Fruit fly (Drosophila melanogaster) whole organism, embryonic: ENCODE data around the gene CG4537.
A peak's percentile ranks its signal among the peaks of the same experiment; 100 is the strongest.

Source experiments
- Blimp-1 ChIP-seq: fragments of 200-800 bp; sonication (Bioruptor generic); optimal IDR thresholded peaks from 3 replicates; lab custom pipeline; 2018; ENCODE audit warnings: missing biosample characterization, missing genetic modification characterization, mild to moderate bottlenecking, moderate library complexity, missing genetic modification reagents
- CG11456 ChIP-seq: fragments of 200-800 bp; sonication (Bioruptor generic); IDR thresholded peaks from 3 replicates; pipeline ENCODE4 v1.3.6; 2022; ENCODE audit warnings: missing biosample characterization, missing genetic modification characterization
- CG12104 ChIP-seq: fragments of 200-800 bp; sonication (Bioruptor generic); optimal IDR thresholded peaks from 3 replicates; lab custom pipeline; 2016; ENCODE audit warnings: missing biosample characterization, missing genetic modification characterization
- CG12236 ChIP-seq: fragments of 200-800 bp; sonication (Bioruptor generic); optimal IDR thresholded peaks from 2 replicates; lab custom pipeline; 2016; ENCODE audit warnings: missing biosample characterization, missing genetic modification characterization
- CG12391 ChIP-seq: fragments of 200-800 bp; sonication (Bioruptor generic); optimal IDR thresholded peaks from 3 replicates; lab custom pipeline; 2018; ENCODE audit warnings: missing biosample characterization, mild to moderate bottlenecking, missing genetic modification characterization, moderate library complexity
- CG12659 ChIP-seq: fragments of 200-800 bp; sonication (Bioruptor generic); optimal IDR thresholded peaks from 3 replicates; lab custom pipeline; 2017; ENCODE audit warnings: mild to moderate bottlenecking, missing biosample characterization, missing genetic modification reagents, missing genetic modification characterization
- CG13287 ChIP-seq: fragments of 200-800 bp; sonication (Bioruptor generic); IDR thresholded peaks from 2 replicates; pipeline ENCODE4 v1.3.6; 2022; ENCODE audit warnings: missing biosample characterization, missing genetic modification characterization; ENCODE audit not compliant: partially characterized antibody
- CG13296 ChIP-seq: fragments of 200-800 bp; sonication (Bioruptor generic); optimal IDR thresholded peaks from 3 replicates; lab custom pipeline; 2018; ENCODE audit warnings: missing biosample characterization, mild to moderate bottlenecking, missing genetic modification characterization
- CG14050 ChIP-seq: fragments of 200-800 bp; sonication (Bioruptor generic); IDR thresholded peaks from 3 replicates; pipeline ENCODE4 v1.3.6; 2022; ENCODE audit warnings: missing biosample characterization, missing genetic modification characterization
- CG15479 ChIP-seq: fragments of 200-800 bp; sonication (Bioruptor generic); optimal IDR thresholded peaks from 3 replicates; lab custom pipeline; 2019; ENCODE audit warnings: missing biosample characterization, mild to moderate bottlenecking, missing genetic modification characterization, moderate library complexity
- CG18476 ChIP-seq: fragments of 200-800 bp; sonication (Bioruptor generic); optimal IDR thresholded peaks from 2 replicates; lab custom pipeline; 2016; ENCODE audit warnings: missing biosample characterization, mild to moderate bottlenecking, missing genetic modification characterization
- CG2875 ChIP-seq: fragments of 200-800 bp; sonication (Bioruptor generic); optimal IDR thresholded peaks from 2 replicates; lab custom pipeline; 2017; ENCODE audit warnings: missing biosample characterization, mild to moderate bottlenecking, missing genetic modification characterization, missing genetic modification reagents
- CG31388 ChIP-seq: fragments of 200-800 bp; sonication (Bioruptor generic); optimal IDR thresholded peaks from 2 replicates; lab custom pipeline; 2016; ENCODE audit warnings: missing biosample characterization, missing genetic modification characterization
- CG4424 ChIP-seq: fragments of 200-800 bp; sonication (Bioruptor generic); optimal IDR thresholded peaks from 3 replicates; lab custom pipeline; 2016; ENCODE audit warnings: missing biosample characterization, missing genetic modification characterization
- CG4707 ChIP-seq: fragments of 200-800 bp; sonication (Bioruptor generic); optimal IDR thresholded peaks from 2 replicates; lab custom pipeline; 2018; ENCODE audit warnings: missing biosample characterization, mild to moderate bottlenecking, missing genetic modification characterization, moderate library complexity
- CG6654 ChIP-seq: fragments of 200-800 bp; sonication (Bioruptor generic); optimal IDR thresholded peaks from 2 replicates; lab custom pipeline; 2017; ENCODE audit warnings: missing biosample characterization, mild to moderate bottlenecking, missing genetic modification characterization
- CG6689 ChIP-seq: fragments of 200-800 bp; sonication (Bioruptor generic); IDR thresholded peaks from 2 replicates; pipeline ENCODE4 v1.3.6; 2022; ENCODE audit warnings: missing biosample characterization, missing genetic modification characterization
- CG7987 ChIP-seq: fragments of 200-800 bp; sonication (Bioruptor generic); optimal IDR thresholded peaks from 2 replicates; lab custom pipeline; 2018; ENCODE audit warnings: missing biosample characterization, mild to moderate bottlenecking, missing genetic modification characterization, moderate library complexity
- CG8388 ChIP-seq: fragments of 200-800 bp; sonication (Bioruptor generic); optimal IDR thresholded peaks from 2 replicates; lab custom pipeline; 2019; ENCODE audit warnings: missing biosample characterization, mild to moderate bottlenecking, missing genetic modification characterization, moderate library complexity
- CHES-1-like ChIP-seq: fragments of 200-800 bp; sonication (Bioruptor generic); optimal IDR thresholded peaks from 2 replicates; lab custom pipeline; 2016; ENCODE audit warnings: missing biosample characterization, missing genetic modification characterization
- Dfd ChIP-seq, 2 experiments: fragments of >200 bp; optimal IDR thresholded peaks; 2 replicates each; lab custom pipeline; 2017; ENCODE audit warnings: missing biosample characterization in 2 of 2, missing genetic modification characterization in 2 of 2
- Dip3 ChIP-seq: fragments of 200-800 bp; sonication (Bioruptor generic); optimal IDR thresholded peaks from 3 replicates; lab custom pipeline; 2016; ENCODE audit warnings: missing biosample characterization, missing genetic modification characterization
- Dll ChIP-seq: fragments of 200-800 bp; sonication (Bioruptor generic); IDR thresholded peaks from 4 replicates; pipeline ENCODE4 v1.3.6; 2022; ENCODE audit warnings: missing biosample characterization, missing genetic modification characterization; ENCODE audit not compliant: partially characterized antibody
- Doc3 ChIP-seq: fragments of 200-800 bp; sonication (Bioruptor generic); IDR thresholded peaks from 3 replicates; pipeline ENCODE4 v1.3.6; 2022; ENCODE audit warnings: missing biosample characterization, missing genetic modification characterization; ENCODE audit not compliant: partially characterized antibody
- HLH54F ChIP-seq: fragments of 200-800 bp; sonication (Bioruptor generic); optimal IDR thresholded peaks from 3 replicates; lab custom pipeline; 2016; ENCODE audit warnings: missing biosample characterization, missing genetic modification characterization
- Lhr ChIP-seq: fragments of 200-800 bp; sonication (Bioruptor generic); optimal IDR thresholded peaks from 3 replicates; lab custom pipeline; 2017; ENCODE audit warnings: mild to moderate bottlenecking, missing biosample characterization, missing genetic modification reagents, missing genetic modification characterization
- Ptx1 ChIP-seq: fragments of 200-800 bp; sonication (Bioruptor generic); IDR thresholded peaks from 2 replicates; pipeline ENCODE4 v1.3.6; 2022; ENCODE audit warnings: missing biosample characterization, missing genetic modification characterization
- Rfx ChIP-seq: fragments of 200-800 bp; sonication (Bioruptor generic); IDR thresholded peaks from 2 replicates; pipeline ENCODE4 v1.3.6; 2022; ENCODE audit warnings: missing biosample characterization, missing genetic modification characterization
- Scr ChIP-seq: fragments of 200-800 bp; sonication (Bioruptor generic); IDR thresholded peaks from 2 replicates; pipeline ENCODE4 v1.3.6; 2022; ENCODE audit warnings: missing biosample characterization, missing genetic modification characterization; ENCODE audit not compliant: partially characterized antibody
- ac ChIP-seq: fragments of 200-800 bp; sonication (Bioruptor generic); optimal IDR thresholded peaks from 3 replicates; lab custom pipeline; 2017; ENCODE audit warnings: missing biosample characterization, mild to moderate bottlenecking, missing genetic modification characterization
- aop ChIP-seq: fragments of 200-800 bp; sonication (Bioruptor generic); IDR thresholded peaks from 2 replicates; pipeline ENCODE4 v1.3.6; 2022; ENCODE audit warnings: missing biosample characterization, missing genetic modification characterization
- dimm ChIP-seq: fragments of 200-800 bp; sonication (Bioruptor generic); IDR thresholded peaks from 2 replicates; pipeline ENCODE4 v1.3.6; 2022; ENCODE audit warnings: missing biosample characterization, missing genetic modification characterization
- dmrt11E ChIP-seq: fragments of 200-800 bp; sonication (Bioruptor generic); optimal IDR thresholded peaks from 3 replicates; lab custom pipeline; 2018; ENCODE audit warnings: missing biosample characterization, mild to moderate bottlenecking, missing genetic modification characterization, moderate library complexity
- emc ChIP-seq: fragments of 200-800 bp; sonication (Bioruptor generic); optimal IDR thresholded peaks from 2 replicates; lab custom pipeline; 2016; ENCODE audit warnings: missing biosample characterization, missing genetic modification characterization
- ems ChIP-seq: fragments of 200-800 bp; sonication (Bioruptor generic); optimal IDR thresholded peaks from 3 replicates; lab custom pipeline; 2016; ENCODE audit warnings: missing biosample characterization, missing genetic modification characterization
- fru ChIP-seq: fragments of >200 bp; optimal IDR thresholded peaks from 2 replicates; lab custom pipeline; 2017
- gce ChIP-seq: fragments of 200-800 bp; sonication (Bioruptor generic); IDR thresholded peaks from 3 replicates; pipeline ENCODE4 v1.3.6; 2022; ENCODE audit warnings: missing biosample characterization, missing genetic modification characterization
- gem ChIP-seq: fragments of 200-800 bp; sonication (Bioruptor generic); optimal IDR thresholded peaks from 2 replicates; lab custom pipeline; 2019; ENCODE audit warnings: missing biosample characterization, mild to moderate bottlenecking, missing genetic modification characterization, moderate library complexity
- gt ChIP-seq: fragments of 200-800 bp; sonication (Bioruptor generic); IDR thresholded peaks from 2 replicates; pipeline ENCODE4 v1.3.6; 2022; ENCODE audit warnings: missing biosample characterization, missing genetic modification characterization
- hkb ChIP-seq, 2 experiments: fragments of 200-800 bp in 1 of 2; fragments of >200 bp in 1 of 2; sonication (Bioruptor generic) in 1 of 2; IDR thresholded peaks in 1 of 2; optimal IDR thresholded peaks in 1 of 2; 2 replicates each; pipeline versions ENCODE4 v1.3.6 to Lab custom; 2017 to 2022; ENCODE audit warnings: missing biosample characterization in 1 of 2, missing genetic modification characterization in 1 of 2
- kni ChIP-seq: fragments of 200-800 bp; sonication (Bioruptor generic); optimal IDR thresholded peaks from 3 replicates; lab custom pipeline; 2017; ENCODE audit warnings: mild to moderate bottlenecking, missing biosample characterization, missing genetic modification reagents, missing genetic modification characterization
- lbe ChIP-seq: fragments of 200-800 bp; sonication (Bioruptor generic); optimal IDR thresholded peaks from 2 replicates; lab custom pipeline; 2016; ENCODE audit warnings: missing biosample characterization, mild to moderate bottlenecking, missing genetic modification characterization
- lov ChIP-seq, 2 experiments: fragments of 200-800 bp in 1 of 2; fragments of >200 bp in 1 of 2; sonication (Bioruptor generic) in 1 of 2; IDR thresholded peaks in 1 of 2; optimal IDR thresholded peaks in 1 of 2; 2 replicates in 1 of 2; 3 replicates in 1 of 2; pipeline versions ENCODE4 v1.3.6 to Lab custom; 2017 to 2022; ENCODE audit warnings: missing biosample characterization in 1 of 2, missing genetic modification characterization in 1 of 2
- nerfin-1 ChIP-seq: fragments of 200-800 bp; sonication (Bioruptor generic); optimal IDR thresholded peaks from 3 replicates; lab custom pipeline; 2019; ENCODE audit warnings: missing biosample characterization, mild to moderate bottlenecking, missing genetic modification characterization, moderate library complexity
- pita ChIP-seq: fragments of 200-800 bp; sonication (Bioruptor generic); optimal IDR thresholded peaks from 2 replicates; lab custom pipeline; 2017; ENCODE audit warnings: missing biosample characterization, mild to moderate bottlenecking, missing genetic modification characterization
- prd ChIP-seq, 3 experiments: fragments of >200 bp in 2 of 3; fragments of 200-800 bp in 1 of 3; sonication (Bioruptor generic) in 1 of 3; optimal IDR thresholded peaks in 2 of 3; IDR thresholded peaks in 1 of 3; 2 replicates in 2 of 3; 3 replicates in 1 of 3; pipeline versions ENCODE4 v1.3.6 to Lab custom; 2017 to 2022; ENCODE audit warnings: missing biosample characterization in 1 of 3, missing genetic modification characterization in 1 of 3
- ranshi ChIP-seq: fragments of 200-800 bp; sonication (Bioruptor generic); IDR thresholded peaks from 2 replicates; pipeline ENCODE4 v1.3.6; 2022; ENCODE audit warnings: missing biosample characterization, missing genetic modification characterization
- run ChIP-seq: fragments of 200-800 bp; sonication (Bioruptor generic); optimal IDR thresholded peaks from 3 replicates; lab custom pipeline; 2018; ENCODE audit warnings: missing biosample characterization, mild to moderate bottlenecking, missing genetic modification characterization
- vvl ChIP-seq: fragments of 200-800 bp; sonication (Bioruptor generic); IDR thresholded peaks from 2 replicates; pipeline ENCODE4 v1.3.6; 2022; ENCODE audit warnings: missing biosample characterization, missing genetic modification characterization

CG4537 gene

dm6 chr2L:9911783-9912182, 21.1 kb downstream of the CG4537 start (continued):
- TF ChIP-seq CG7987 (GFP tag; lab: Kevin White, UChicago) = no peak
- no peak for TF ChIP-seq Scr (GFP tag; lab: Robert Waterston, UW)
- TF ChIP-seq dimm = no peak
- TF ChIP-seq gce (GFP tag; lab: Robert Waterston, UW) = no peak
- no peak for TF ChIP-seq Dip3 (GFP tag; lab: Kevin White, UChicago)
- no peak for TF ChIP-seq Lhr (GFP tag; lab: Kevin White, UChicago)
- no peak for TF ChIP-seq aop (GFP tag; lab: Robert Waterston, UW)
- TF ChIP-seq gt = no peak
- TF ChIP-seq CG12391 = no peak
- TF ChIP-seq HLH54F (GFP tag; lab: Kevin White, UChicago) = no peak
- TF ChIP-seq dmrt11E (tag; lab: Kevin White, UChicago) = no peak
- peak; percentile 10 for TF ChIP-seq gem (tag; lab: Kevin White, UChicago)
- no peak for TF ChIP-seq CG12236 (GFP tag; lab: Kevin White, UChicago)
- TF ChIP-seq pita = no peak
- TF ChIP-seq nerfin-1 (tag; lab: Kevin White, UChicago) = no peak
- no peak for TF ChIP-seq CHES-1-like (GFP tag; lab: Kevin White, UChicago)
- TF ChIP-seq CG14050 (GFP tag; lab: Robert Waterston, UW) = no peak
- TF ChIP-seq CG13287 = peak; percentile 27; the same call in 1 of the 2 replicates
- TF ChIP-seq run (tag; lab: Kevin White, UChicago) = no peak
- TF ChIP-seq CG4424 (GFP tag; lab: Kevin White, UChicago) = no peak
- TF ChIP-seq CG13296 (GFP tag; lab: Kevin White, UChicago) = peak; percentile 9
- TF ChIP-seq hkb (optimal IDR thresholded peaks at IDR 0.05; lab: Kevin White, UChicago) = no peak
- TF ChIP-seq hkb (GFP tag; IDR thresholded peaks at IDR 0.05; lab: Robert Waterston, UW) = peak; percentile 69
- no peak for TF ChIP-seq lbe (GFP tag; lab: Kevin White, UChicago)
- TF ChIP-seq CG6654 (GFP tag; lab: Kevin White, UChicago) = no peak
- peak; percentile 41 for TF ChIP-seq CG8388 (GFP tag; lab: Kevin White, UChicago)
- 0 out of 2 replicates have a peak, but pooled peaks have one; percentile 31 for TF ChIP-seq ranshi (GFP tag; lab: Robert Waterston, UW)
- no peak for TF ChIP-seq emc (GFP tag; lab: Kevin White, UChicago)
- no peak for TF ChIP-seq CG31388 (GFP tag; lab: Kevin White, UChicago)
- 0 out of 3 replicates have a peak, but pooled peaks have one; percentile 34 for TF ChIP-seq CG11456 (GFP tag; lab: Robert Waterston, UW)
- no peak for TF ChIP-seq Dll (GFP tag; lab: Robert Waterston, UW)
- TF ChIP-seq CG12659 (GFP tag; lab: Kevin White, UChicago) = peak; percentile 28
- 0 out of 2 replicates have a peak, but pooled peaks have one; percentile 13 for TF ChIP-seq CG6689 (GFP tag; lab: Robert Waterston, UW)
- no peak for TF ChIP-seq CG12104
- peak; percentile 64 for TF ChIP-seq Rfx
- TF ChIP-seq Blimp-1 = no peak
- no peak for TF ChIP-seq Doc3
- TF ChIP-seq CG4707 (GFP tag; lab: Kevin White, UChicago) = no peak
- TF ChIP-seq ems (GFP tag; lab: Kevin White, UChicago) = peak; percentile 9
- no peak for TF ChIP-seq kni (GFP tag; lab: Kevin White, UChicago)
- TF ChIP-seq ac (GFP tag; lab: Kevin White, UChicago) = no peak
- TF ChIP-seq CG15479 (GFP tag; lab: Kevin White, UChicago) = no peak
- TF ChIP-seq fru (lab: Kevin White, UChicago) = no peak
- no peak for TF ChIP-seq lov (optimal IDR thresholded peaks at IDR 0.05; lab: Kevin White, UChicago)
- TF ChIP-seq lov (GFP tag; IDR thresholded peaks at IDR 0.05; lab: Robert Waterston, UW) = 0 out of 3 replicates have a peak, but pooled peaks have one; percentile 10
- TF ChIP-seq CG18476 (GFP tag; lab: Kevin White, UChicago) = no peak
- no peak for TF ChIP-seq prd (optimal IDR thresholded peaks at IDR 0.05; lab: Kevin White, UChicago)
- 0 out of 3 replicates have a peak, but pooled peaks have one; percentile 13 for TF ChIP-seq prd (GFP tag; IDR thresholded peaks at IDR 0.05; lab: Robert Waterston, UW)
- no peak for TF ChIP-seq CG2875 (GFP tag; lab: Kevin White, UChicago)
- no peak for TF ChIP-seq Dfd (GFP tag; optimal IDR thresholded peaks at IDR 0.05; lab: Kevin White, UChicago)
- TF ChIP-seq vvl (GFP tag; lab: Robert Waterston, UW) = 0 out of 2 replicates have a peak, but pooled peaks have one; percentile 40
- TF ChIP-seq Ptx1 (GFP tag; lab: Robert Waterston, UW) = peak; percentile 50
